Worm (Caenorhabditis elegans) whole organism, L2 larva: Measurements from ENCODE around the gene itm-2.

ENCODE experiments used
- aly-2 ChIP-seq: fragments of 150-350 bp; optimal IDR thresholded peaks from 2 replicates; lab custom pipeline; 2014; ENCODE audit warnings: missing biosample characterization, missing genetic modification characterization
- ama-1 ChIP-seq: fragments of 150-350 bp; optimal IDR thresholded peaks from 2 replicates; lab custom pipeline; 2018; ENCODE audit warnings: inconsistent platforms
- dmd-4 ChIP-seq: sonication (generic microtip); optimal IDR thresholded peaks from 2 replicates; lab custom pipeline; 2017; ENCODE audit warnings: missing biosample characterization, missing genetic modification characterization
- lin-13 ChIP-seq: fragments of 150-350 bp; optimal IDR thresholded peaks from 2 replicates; lab custom pipeline; 2014; ENCODE audit warnings: missing biosample characterization, missing genetic modification reagents, missing genetic modification characterization
- lin-39 ChIP-seq: fragments of 150-350 bp; optimal IDR thresholded peaks from 2 replicates; lab custom pipeline; 2014; ENCODE audit warnings: missing biosample characterization, missing genetic modification reagents, missing genetic modification characterization
- nhr-11 ChIP-seq: fragments of 150-350 bp; optimal IDR thresholded peaks from 2 replicates; lab custom pipeline; 2014; ENCODE audit warnings: missing biosample characterization, missing genetic modification characterization
- nhr-77 ChIP-seq: fragments of 150-350 bp; optimal IDR thresholded peaks from 2 replicates; lab custom pipeline; 2014; ENCODE audit warnings: missing biosample characterization, missing genetic modification characterization
- sma-9 ChIP-seq, 2 experiments: fragments of 150-350 bp in 1 of 2; sonication (generic microtip) in 1 of 2; optimal IDR thresholded peaks; 2 replicates each; lab custom pipeline; 2014 to 2016; ENCODE audit warnings: missing genetic modification characterization in 2 of 2, mild to moderate bottlenecking in 1 of 2, missing biosample characterization in 1 of 2, missing compliant biosample characterization in 1 of 2, missing genetic modification reagents in 1 of 2, moderate library complexity in 1 of 2
- snpc-4 ChIP-seq: fragments of 150-350 bp; optimal IDR thresholded peaks from 2 replicates; lab custom pipeline; 2014; ENCODE audit warnings: missing biosample characterization, missing genetic modification characterization
- unc-62 ChIP-seq: fragments of 150-350 bp; optimal IDR thresholded peaks from 2 replicates; lab custom pipeline; 2014; ENCODE audit warnings: missing biosample characterization, missing genetic modification reagents, missing genetic modification characterization
- zag-1 ChIP-seq: fragments of 150-350 bp; optimal IDR thresholded peaks from 2 replicates; lab custom pipeline; 2014; ENCODE audit warnings: missing biosample characterization, missing genetic modification characterization

ce11 chrX:5407271-5407670 is 37.7 kb upstream of the itm-2 start:
- no peak for TF ChIP-seq nhr-11
- TF ChIP-seq zag-1, result no peak
- no peak for TF ChIP-seq unc-62 (GFP tag; lab: Kevin White, UChicago)
- TF ChIP-seq sma-9 (GFP tag; optimal IDR thresholded peaks at IDR 0.05; lab: Kevin White, UChicago), result no peak
- TF ChIP-seq sma-9 (tag; optimal IDR thresholded peaks at IDR 0.05; lab: Kevin White, UChicago), result no peak
- no peak for TF ChIP-seq lin-13 (GFP tag; lab: Kevin White, UChicago)
- TF ChIP-seq aly-2 (tag; lab: Kevin White, UChicago), result no peak
- no peak for TF ChIP-seq nhr-77 (tag; lab: Kevin White, UChicago)
- TF ChIP-seq snpc-4 (tag; lab: Kevin White, UChicago), result no peak
- no peak for TF ChIP-seq dmd-4
- no peak for TF ChIP-seq lin-39 (tag; lab: Kevin White, UChicago)
- TF ChIP-seq ama-1 (lab: Kevin White, UChicago), result no peak
